Fruit fly (Drosophila melanogaster) whole organism, adult: Measurements from ENCODE around the gene krz.

Experiments used
- ovo ChIP-seq: fragments of 200-800 bp; sonication (Bioruptor generic); optimal IDR thresholded peaks from 2 replicates; lab custom pipeline; 2016; ENCODE audit warnings: missing biosample characterization, missing genetic modification characterization

Gene krz

dm6 chr3R:32006330-32006729 lies 45.5 kb downstream of the krz start:
- TF ChIP-seq ovo (GFP tag; lab: Kevin White, UChicago): no peak
